Fruit fly (Drosophila melanogaster) whole organism, embryonic: ENCODE measurements around the gene veli.
A peak's percentile ranks its signal among the peaks of the same experiment; 100 is the strongest.

ENCODE experiments used
- Adf1 ChIP-seq: fragments of 200-800 bp; sonication (Bioruptor generic); IDR thresholded peaks from 2 replicates; pipeline ENCODE4 v1.3.6; 2022; ENCODE audit warnings: missing biosample characterization, missing genetic modification characterization
- Blimp-1 ChIP-seq: fragments of 200-800 bp; sonication (Bioruptor generic); optimal IDR thresholded peaks from 3 replicates; lab custom pipeline; 2018; ENCODE audit warnings: missing biosample characterization, missing genetic modification characterization, mild to moderate bottlenecking, moderate library complexity, missing genetic modification reagents
- BtbVII ChIP-seq: fragments of 200-800 bp; sonication (Bioruptor generic); optimal IDR thresholded peaks from 3 replicates; lab custom pipeline; 2017; ENCODE audit warnings: missing biosample characterization, mild to moderate bottlenecking, missing genetic modification characterization
- CG10209 ChIP-seq: fragments of 200-800 bp; sonication (Bioruptor generic); optimal IDR thresholded peaks from 3 replicates; lab custom pipeline; 2017; ENCODE audit warnings: missing biosample characterization, mild to moderate bottlenecking, missing genetic modification characterization, missing genetic modification reagents
- CG10565 ChIP-seq: fragments of 200-800 bp; sonication (Bioruptor generic); optimal IDR thresholded peaks from 3 replicates; lab custom pipeline; 2016; ENCODE audit warnings: missing biosample characterization, mild to moderate bottlenecking, missing genetic modification characterization
- CG12236 ChIP-seq: fragments of 200-800 bp; sonication (Bioruptor generic); optimal IDR thresholded peaks from 2 replicates; lab custom pipeline; 2016; ENCODE audit warnings: missing biosample characterization, missing genetic modification characterization
- CG13123 ChIP-seq: fragments of 200-800 bp; sonication (Bioruptor generic); optimal IDR thresholded peaks from 2 replicates; lab custom pipeline; 2016; ENCODE audit warnings: missing biosample characterization, missing genetic modification characterization
- CG13424 ChIP-seq: fragments of 200-800 bp; sonication (Bioruptor generic); optimal IDR thresholded peaks from 2 replicates; lab custom pipeline; 2019; ENCODE audit warnings: missing biosample characterization, mild to moderate bottlenecking, missing genetic modification characterization, moderate library complexity
- CG13624 ChIP-seq: fragments of 200-800 bp; sonication (Bioruptor generic); optimal IDR thresholded peaks from 2 replicates; lab custom pipeline; 2016; ENCODE audit warnings: missing biosample characterization, missing genetic modification characterization
- CG14014 ChIP-seq: fragments of 200-800 bp; sonication (Bioruptor generic); IDR thresholded peaks from 2 replicates; pipeline ENCODE4 v1.3.6; 2022; ENCODE audit warnings: missing biosample characterization, missing genetic modification characterization
- CG1647 ChIP-seq: fragments of 200-800 bp; sonication (Bioruptor generic); optimal IDR thresholded peaks from 3 replicates; lab custom pipeline; 2016; ENCODE audit warnings: missing biosample characterization, missing genetic modification characterization
- CG18599 ChIP-seq: fragments of 200-800 bp; sonication (Bioruptor generic); optimal IDR thresholded peaks from 3 replicates; lab custom pipeline; 2017; ENCODE audit warnings: missing biosample characterization, missing genetic modification characterization, mild to moderate bottlenecking, moderate library complexity, missing genetic modification reagents
- CG32532 ChIP-seq: fragments of 200-800 bp; sonication (Bioruptor generic); IDR thresholded peaks from 2 replicates; pipeline ENCODE4 v1.3.6; 2022; ENCODE audit warnings: missing biosample characterization, missing genetic modification characterization
- CG33557 ChIP-seq: fragments of 200-800 bp; sonication (Bioruptor generic); optimal IDR thresholded peaks from 2 replicates; lab custom pipeline; 2019; ENCODE audit warnings: missing biosample characterization, mild to moderate bottlenecking, missing genetic modification characterization, moderate library complexity
- CG3407 ChIP-seq: fragments of 200-800 bp; sonication (Bioruptor generic); optimal IDR thresholded peaks from 2 replicates; lab custom pipeline; 2018; ENCODE audit warnings: missing biosample characterization, mild to moderate bottlenecking, missing genetic modification characterization
- CG34224 ChIP-seq: fragments of 200-800 bp; sonication (Bioruptor generic); IDR thresholded peaks from 3 replicates; pipeline ENCODE4 v1.3.6; 2022; ENCODE audit warnings: missing biosample characterization, missing genetic modification characterization; ENCODE audit not compliant: partially characterized antibody
- CG34376 ChIP-seq: fragments of 200-800 bp; sonication (Bioruptor generic); optimal IDR thresholded peaks from 2 replicates; lab custom pipeline; 2018; ENCODE audit warnings: missing biosample characterization, mild to moderate bottlenecking, missing genetic modification characterization
- CG43689 ChIP-seq: fragments of 200-800 bp; sonication (Bioruptor generic); IDR thresholded peaks from 2 replicates; pipeline ENCODE4 v1.3.6; 2022; ENCODE audit warnings: missing biosample characterization, missing genetic modification characterization
- CG8089 ChIP-seq: fragments of 200-800 bp; sonication (Bioruptor generic); optimal IDR thresholded peaks from 3 replicates; lab custom pipeline; 2016; ENCODE audit warnings: missing biosample characterization, missing genetic modification characterization
- Dp ChIP-seq: fragments of 200-800 bp; sonication (Bioruptor generic); optimal IDR thresholded peaks from 2 replicates; lab custom pipeline; 2018; ENCODE audit warnings: missing biosample characterization, mild to moderate bottlenecking, missing genetic modification characterization, moderate library complexity
- E2f2 ChIP-seq: fragments of 200-800 bp; sonication (Bioruptor generic); IDR thresholded peaks from 2 replicates; pipeline ENCODE4 v1.3.6; 2022; ENCODE audit warnings: missing biosample characterization, missing genetic modification characterization
- GATAe ChIP-seq: fragments of 200-800 bp; sonication (Bioruptor generic); conservative IDR thresholded peaks from 2 replicates; pipeline ENCODE4 v1.3.6; 2022; ENCODE audit warnings: missing biosample characterization, missing genetic modification characterization
- Hr51 ChIP-seq, 2 experiments: fragments of 200-800 bp; sonication (Bioruptor generic); optimal IDR thresholded peaks; 2 replicates in 1 of 2; 3 replicates in 1 of 2; lab custom pipeline; 2016 to 2018; ENCODE audit warnings: missing biosample characterization in 2 of 2, missing genetic modification characterization in 2 of 2, mild to moderate bottlenecking in 1 of 2, moderate library complexity in 1 of 2
- MTF-1 ChIP-seq: fragments of 200-800 bp; sonication (Bioruptor generic); optimal IDR thresholded peaks from 2 replicates; lab custom pipeline; 2018; ENCODE audit warnings: missing biosample characterization, mild to moderate bottlenecking, missing genetic modification characterization, borderline replicate concordance
- Myb ChIP-seq: fragments of 200-800 bp; sonication (Bioruptor generic); optimal IDR thresholded peaks from 2 replicates; lab custom pipeline; 2016; ENCODE audit warnings: missing biosample characterization, missing genetic modification characterization
- NfI ChIP-seq: fragments of 200-800 bp; sonication (Bioruptor generic); optimal IDR thresholded peaks from 3 replicates; lab custom pipeline; 2018; ENCODE audit warnings: missing biosample characterization, mild to moderate bottlenecking, missing genetic modification characterization, moderate library complexity
- Opbp ChIP-seq: fragments of 200-800 bp; sonication (Bioruptor generic); IDR thresholded peaks from 3 replicates; pipeline ENCODE4 v1.3.6; 2022; ENCODE audit warnings: missing biosample characterization, missing genetic modification characterization; ENCODE audit not compliant: partially characterized antibody
- amos ChIP-seq: fragments of 200-800 bp; sonication (Bioruptor generic); IDR thresholded peaks from 2 replicates; pipeline ENCODE4 v1.3.6; 2022; ENCODE audit warnings: missing biosample characterization, missing genetic modification characterization; ENCODE audit not compliant: partially characterized antibody
- aop ChIP-seq: fragments of 200-800 bp; sonication (Bioruptor generic); IDR thresholded peaks from 2 replicates; pipeline ENCODE4 v1.3.6; 2022; ENCODE audit warnings: missing biosample characterization, missing genetic modification characterization
- corto ChIP-seq: fragments of 200-800 bp; sonication (Bioruptor generic); optimal IDR thresholded peaks from 2 replicates; lab custom pipeline; 2016; ENCODE audit warnings: missing biosample characterization, mild to moderate bottlenecking, missing genetic modification characterization, moderate library complexity
- croc ChIP-seq: fragments of 200-800 bp; sonication (Bioruptor generic); conservative IDR thresholded peaks from 3 replicates; pipeline ENCODE4 v1.3.6; 2022; ENCODE audit warnings: missing biosample characterization, missing genetic modification characterization
- crol ChIP-seq: fragments of 200-800 bp; sonication (Bioruptor generic); IDR thresholded peaks from 2 replicates; pipeline ENCODE4 v1.3.6; 2022; ENCODE audit warnings: missing biosample characterization, missing genetic modification characterization
- en ChIP-seq: fragments of 200-800 bp; sonication (Bioruptor generic); optimal IDR thresholded peaks from 2 replicates; lab custom pipeline; 2016; ENCODE audit warnings: missing biosample characterization, missing genetic modification characterization
- eyg ChIP-seq: fragments of 200-800 bp; sonication (Bioruptor generic); optimal IDR thresholded peaks from 3 replicates; lab custom pipeline; 2016; ENCODE audit warnings: missing biosample characterization, missing genetic modification characterization
- grn ChIP-seq: fragments of 200-800 bp; sonication (Bioruptor generic); optimal IDR thresholded peaks from 3 replicates; lab custom pipeline; 2017; ENCODE audit warnings: missing biosample characterization, missing genetic modification characterization
- gsb ChIP-seq: fragments of 200-800 bp; sonication (Bioruptor generic); IDR thresholded peaks from 2 replicates; pipeline ENCODE4 v1.3.6; 2022; ENCODE audit warnings: missing biosample characterization, missing genetic modification characterization
- h ChIP-seq: fragments of >200 bp; optimal IDR thresholded peaks from 2 replicates; lab custom pipeline; 2017
- ind ChIP-seq: fragments of 200-800 bp; sonication (Bioruptor generic); optimal IDR thresholded peaks from 3 replicates; lab custom pipeline; 2016; ENCODE audit warnings: missing biosample characterization, missing genetic modification characterization
- kah ChIP-seq: fragments of 200-800 bp; sonication (Bioruptor generic); optimal IDR thresholded peaks from 2 replicates; lab custom pipeline; 2018; ENCODE audit warnings: missing biosample characterization, mild to moderate bottlenecking, missing genetic modification characterization
- onecut ChIP-seq: fragments of 200-800 bp; sonication (Bioruptor generic); IDR thresholded peaks from 2 replicates; pipeline ENCODE4 v1.3.6; 2022; ENCODE audit warnings: missing biosample characterization, missing genetic modification characterization
- phol ChIP-seq: fragments of 200-800 bp; sonication (Bioruptor generic); optimal IDR thresholded peaks from 3 replicates; lab custom pipeline; 2018; ENCODE audit warnings: missing biosample characterization, mild to moderate bottlenecking, missing genetic modification characterization, moderate library complexity
- row ChIP-seq: fragments of 200-800 bp; sonication (Bioruptor generic); IDR thresholded peaks from 3 replicates; pipeline ENCODE4 v1.3.6; 2022; ENCODE audit warnings: missing biosample characterization, missing genetic modification characterization
- run ChIP-seq: fragments of 200-800 bp; sonication (Bioruptor generic); optimal IDR thresholded peaks from 3 replicates; lab custom pipeline; 2018; ENCODE audit warnings: missing biosample characterization, mild to moderate bottlenecking, missing genetic modification characterization
- seq ChIP-seq: fragments of 200-800 bp; sonication (Bioruptor generic); IDR thresholded peaks from 2 replicates; pipeline ENCODE4 v1.3.6; 2022; ENCODE audit warnings: missing biosample characterization, missing genetic modification characterization
- so ChIP-seq: fragments of 200-800 bp; sonication (Bioruptor generic); IDR thresholded peaks from 3 replicates; pipeline ENCODE4 v1.3.6; 2022; ENCODE audit warnings: missing biosample characterization, missing genetic modification characterization
- tin ChIP-seq: fragments of 200-800 bp; sonication (Bioruptor generic); optimal IDR thresholded peaks from 3 replicates; lab custom pipeline; 2016; ENCODE audit warnings: missing biosample characterization, missing genetic modification characterization
- unc-4 ChIP-seq: fragments of 200-800 bp; sonication (Bioruptor generic); IDR thresholded peaks from 2 replicates; pipeline ENCODE4 v1.3.6; 2022; ENCODE audit warnings: missing biosample characterization, missing genetic modification characterization; ENCODE audit not compliant: partially characterized antibody
- unpg ChIP-seq: fragments of 200-800 bp; sonication (Bioruptor generic); optimal IDR thresholded peaks from 3 replicates; lab custom pipeline; 2018; ENCODE audit warnings: missing biosample characterization, mild to moderate bottlenecking, missing genetic modification characterization, moderate library complexity
- vfl ChIP-seq: fragments of 200-800 bp; sonication (Bioruptor generic); optimal IDR thresholded peaks from 2 replicates; lab custom pipeline; 2016; ENCODE audit warnings: missing biosample characterization, missing genetic modification characterization

veli gene

DNA sequence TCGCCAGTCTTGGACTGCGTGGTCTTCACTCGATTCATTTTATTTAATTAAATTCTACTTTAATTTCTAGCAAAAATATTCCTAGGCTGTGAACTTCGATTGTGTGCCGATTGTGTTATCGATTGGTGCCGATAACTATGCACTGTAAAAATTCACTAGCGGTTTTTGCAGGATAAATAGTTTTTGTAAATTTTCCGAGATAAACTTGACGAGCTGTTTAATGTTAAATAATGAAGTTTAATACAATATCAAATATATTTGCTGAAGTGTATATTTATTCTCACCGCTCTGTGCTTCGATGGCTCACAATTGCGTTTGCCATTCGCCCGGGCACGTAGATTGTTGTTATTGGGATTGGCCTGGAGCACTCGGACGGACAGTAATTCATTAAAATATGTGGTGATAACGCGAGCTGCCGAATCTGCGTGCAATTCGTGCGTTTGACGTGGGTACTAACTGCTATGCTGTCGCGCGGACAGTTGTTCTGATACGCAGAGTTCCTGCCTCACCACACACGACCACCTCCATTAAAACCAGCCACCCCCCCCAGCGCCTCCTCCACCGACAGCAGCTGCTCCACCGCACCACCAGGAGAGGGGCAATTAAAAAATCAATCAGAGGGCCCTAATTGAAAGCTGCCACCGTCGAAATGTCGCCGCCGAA lies 40.4 kb downstream of the veli start, which contains the start of the genes EMC6 and Hr96 (continued):
- no peak for TF ChIP-seq CG13123 (GFP tag; lab: Kevin White, UChicago)
- peak; percentile 94 for TF ChIP-seq tin
- peak; percentile 97 for TF ChIP-seq CG32532 (GFP tag; lab: Robert Waterston, UW)
- TF ChIP-seq CG34224 (GFP tag; lab: Robert Waterston, UW), result peak; percentile 64; the same call in 2 of the 3 replicates
- peak; percentile 95 for TF ChIP-seq crol (GFP tag; lab: Robert Waterston, UW)
- peak; percentile 93 for TF ChIP-seq CG1647
- TF ChIP-seq CG3407 (GFP tag; lab: Kevin White, UChicago), result peak; percentile 70
- TF ChIP-seq Dp, result peak; percentile 39
- TF ChIP-seq onecut, result peak; percentile 90
- TF ChIP-seq kah, result peak; percentile 71
- peak; percentile 94 for TF ChIP-seq vfl (GFP tag; lab: Kevin White, UChicago)
- peak; percentile 78 for TF ChIP-seq Adf1 (GFP tag; lab: Robert Waterston, UW)
- TF ChIP-seq h (lab: Kevin White, UChicago), result no peak
- peak; percentile 93 for TF ChIP-seq so (GFP tag; lab: Robert Waterston, UW)
- peak; percentile 79 for TF ChIP-seq CG43689 (GFP tag; lab: Robert Waterston, UW)
- TF ChIP-seq gsb (GFP tag; lab: Robert Waterston, UW), result peak; percentile 91
- TF ChIP-seq amos (GFP tag; lab: Robert Waterston, UW), result peak; percentile 63
- peak; percentile 94 for TF ChIP-seq NfI
- peak; percentile 67 for TF ChIP-seq CG10565
- peak; percentile 89 for TF ChIP-seq Blimp-1 (GFP tag; lab: Kevin White, UChicago)
- peak; percentile 91 to 94 for TF ChIP-seq Hr51 (GFP tag; optimal IDR thresholded peaks at IDR 0.05; lab: Kevin White, UChicago)
- peak; percentile 94 for TF ChIP-seq CG13424 (tag; lab: Kevin White, UChicago)
- peak; percentile 89 for TF ChIP-seq seq
- TF ChIP-seq aop (GFP tag; lab: Robert Waterston, UW), result peak; percentile 84
- no peak; the same call in 1 of the 2 replicates for TF ChIP-seq GATAe
- peak; percentile 78 for TF ChIP-seq grn (GFP tag; lab: Kevin White, UChicago)
- TF ChIP-seq CG14014 (GFP tag; lab: Robert Waterston, UW), result peak; percentile 94
- TF ChIP-seq E2f2 (GFP tag; lab: Robert Waterston, UW), result peak; percentile 75
- TF ChIP-seq CG13624 (GFP tag; lab: Kevin White, UChicago), result peak; percentile 96
- TF ChIP-seq en (GFP tag; lab: Kevin White, UChicago), result peak; percentile 80
- peak; percentile 79 for TF ChIP-seq croc (GFP tag; lab: Robert Waterston, UW)
- TF ChIP-seq MTF-1 (GFP tag; lab: Kevin White, UChicago), result peak; percentile 88
- TF ChIP-seq ind (GFP tag; lab: Kevin White, UChicago), result peak; percentile 94
- peak; percentile 79 for TF ChIP-seq CG33557
- TF ChIP-seq unc-4 (GFP tag; lab: Robert Waterston, UW), result peak; percentile 65
- peak; percentile 70 for TF ChIP-seq Myb (GFP tag; lab: Kevin White, UChicago)
- peak; percentile 91 for TF ChIP-seq CG34376 (GFP tag; lab: Kevin White, UChicago)
- TF ChIP-seq phol (tag; lab: Kevin White, UChicago), result peak; percentile 94
- peak; percentile 95 for TF ChIP-seq unpg (GFP tag; lab: Kevin White, UChicago)
- peak; percentile 83 for TF ChIP-seq BtbVII (GFP tag; lab: Kevin White, UChicago)
- TF ChIP-seq CG18599 (GFP tag; lab: Kevin White, UChicago), result peak; percentile 96
- peak; percentile 90 for TF ChIP-seq CG10209 (GFP tag; lab: Kevin White, UChicago)
- peak; percentile 76 for TF ChIP-seq run (tag; lab: Kevin White, UChicago)
- peak; percentile 86 for TF ChIP-seq CG8089 (GFP tag; lab: Kevin White, UChicago)
- TF ChIP-seq corto (GFP tag; lab: Kevin White, UChicago), result peak; percentile 80
- peak; percentile 70 for TF ChIP-seq CG12236
- peak; percentile 65; the same call in 1 of the 3 replicates for TF ChIP-seq Opbp (GFP tag; lab: Robert Waterston, UW)
- TF ChIP-seq row (GFP tag; lab: Robert Waterston, UW), result peak; percentile 97
- TF ChIP-seq eyg, result peak; percentile 88
